Worm (Caenorhabditis elegans) whole organism, young adult: ENCODE measurements around the gene F14F7.7.
A peak's percentile ranks its signal among the peaks of the same experiment; 100 is the strongest.

Source experiments
- F10E7.11 ChIP-seq: sonication (generic microtip); optimal IDR thresholded peaks from 2 replicates; lab custom pipeline; 2017; ENCODE audit warnings: mild to moderate bottlenecking, missing genetic modification characterization, moderate library complexity, missing compliant biosample characterization
- F37B4.10 ChIP-seq: fragments of 200-800 bp; sonication (Bioruptor generic); IDR thresholded peaks from 2 replicates; pipeline ENCODE4 v1.3.6; 2022; ENCODE audit warnings: missing genetic modification characterization, missing compliant biosample characterization
- F49E8.2 ChIP-seq: sonication (generic microtip); optimal IDR thresholded peaks from 3 replicates; lab custom pipeline; 2017; ENCODE audit warnings: missing genetic modification characterization, mild to moderate bottlenecking, missing compliant biosample characterization, antibody characterized with exemption, moderate library complexity; ENCODE audit not compliant: insufficient read depth
- F55B11.4 ChIP-seq: sonication (generic microtip); optimal IDR thresholded peaks from 2 replicates; lab custom pipeline; 2016; ENCODE audit warnings: missing compliant biosample characterization, missing genetic modification characterization, borderline replicate concordance; ENCODE audit not compliant: insufficient read depth
- K12H6.12 ChIP-seq: fragments of 200-800 bp; sonication (Bioruptor generic); optimal IDR thresholded peaks from 2 replicates; lab custom pipeline; 2018; ENCODE audit warnings: mild to moderate bottlenecking, missing genetic modification characterization, missing compliant biosample characterization
- Y67H2A.10 ChIP-seq: fragments of 200-800 bp; sonication (Bioruptor generic); conservative IDR thresholded peaks from 2 replicates; pipeline ENCODE4 v1.3.6; 2022; ENCODE audit warnings: missing genetic modification reagents, missing genetic modification characterization, missing compliant biosample characterization
- Y95B8A.8 ChIP-seq: fragments of 200-800 bp; sonication (Bioruptor generic); IDR thresholded peaks from 2 replicates; pipeline ENCODE4 v1.3.6; 2022; ENCODE audit warnings: missing genetic modification reagents, missing genetic modification characterization, missing compliant biosample characterization
- ZK185.1 ChIP-seq: sonication (generic microtip); optimal IDR thresholded peaks from 2 replicates; lab custom pipeline; 2016; ENCODE audit warnings: mild to moderate bottlenecking, missing genetic modification characterization, missing compliant biosample characterization; ENCODE audit not compliant: poor library complexity, severe bottlenecking
- akir-1 ChIP-seq: fragments of 200-800 bp; sonication (Bioruptor generic); optimal IDR thresholded peaks from 2 replicates; lab custom pipeline; 2018; ENCODE audit warnings: mild to moderate bottlenecking, missing genetic modification characterization, moderate library complexity, missing compliant biosample characterization
- atf-7 ChIP-seq: sonication (generic microtip); optimal IDR thresholded peaks from 2 replicates; lab custom pipeline; 2017; ENCODE audit warnings: mild to moderate bottlenecking, missing genetic modification characterization, missing compliant biosample characterization
- athp-1 ChIP-seq: sonication (generic microtip); optimal IDR thresholded peaks from 2 replicates; lab custom pipeline; 2017; ENCODE audit warnings: mild to moderate bottlenecking, missing genetic modification characterization, missing compliant biosample characterization
- attf-6 ChIP-seq: fragments of 200-800 bp; sonication (Bioruptor generic); IDR thresholded peaks from 2 replicates; pipeline ENCODE4 v1.3.6; 2022; ENCODE audit warnings: missing genetic modification reagents, missing genetic modification characterization, missing compliant biosample characterization
- bed-2 ChIP-seq: fragments of 200-800 bp; sonication (Bioruptor generic); IDR thresholded peaks from 2 replicates; pipeline ENCODE4 v1.3.6; 2022; ENCODE audit warnings: missing genetic modification reagents, missing genetic modification characterization, missing compliant biosample characterization
- ceh-27 ChIP-seq: fragments of 200-800 bp; sonication (Bioruptor generic); optimal IDR thresholded peaks from 2 replicates; lab custom pipeline; 2018; ENCODE audit warnings: mild to moderate bottlenecking, missing genetic modification characterization, moderate library complexity, missing compliant biosample characterization
- ceh-58 ChIP-seq: fragments of 200-800 bp; sonication (Bioruptor generic); IDR thresholded peaks from 2 replicates; pipeline ENCODE4 v1.3.6; 2022; ENCODE audit warnings: missing genetic modification characterization, missing compliant biosample characterization
- ceh-79 ChIP-seq: sonication (generic microtip); optimal IDR thresholded peaks from 2 replicates; lab custom pipeline; 2017; ENCODE audit warnings: mild to moderate bottlenecking, missing genetic modification characterization, missing compliant biosample characterization
- chd-7 ChIP-seq: sonication (generic microtip); optimal IDR thresholded peaks from 2 replicates; lab custom pipeline; 2016; ENCODE audit warnings: mild to moderate bottlenecking, missing genetic modification characterization, moderate library complexity, missing compliant biosample characterization
- die-1 ChIP-seq: sonication (generic microtip); optimal IDR thresholded peaks from 2 replicates; lab custom pipeline; 2016; ENCODE audit warnings: missing genotype, mild to moderate bottlenecking, missing genetic modification characterization, missing compliant biosample characterization
- dox-1 ChIP-seq: fragments of 200-800 bp; sonication (Bioruptor generic); IDR thresholded peaks from 2 replicates; pipeline ENCODE4 v1.3.6; 2022; ENCODE audit warnings: missing genetic modification reagents, missing genetic modification characterization, missing compliant biosample characterization
- egrh-3 ChIP-seq: fragments of 200-800 bp; sonication (Bioruptor generic); IDR thresholded peaks from 2 replicates; pipeline ENCODE4 v1.3.6; 2022; ENCODE audit warnings: missing genetic modification reagents, missing genetic modification characterization, missing compliant biosample characterization
- ekl-4 ChIP-seq: fragments of 200-800 bp; sonication (Bioruptor generic); IDR thresholded peaks from 2 replicates; pipeline ENCODE4 v1.3.6; 2022; ENCODE audit warnings: missing genetic modification reagents, missing genetic modification characterization, missing compliant biosample characterization
- ets-4 ChIP-seq: fragments of 200-800 bp; sonication (Bioruptor generic); optimal IDR thresholded peaks from 2 replicates; lab custom pipeline; 2018; ENCODE audit warnings: mild to moderate bottlenecking, missing genetic modification characterization, missing compliant biosample characterization
- fkh-3 ChIP-seq: sonication (generic microtip); optimal IDR thresholded peaks from 2 replicates; lab custom pipeline; 2016; ENCODE audit warnings: mild to moderate bottlenecking, missing genetic modification characterization, missing compliant biosample characterization
- gei-17 ChIP-seq: fragments of 200-800 bp; sonication (Bioruptor generic); optimal IDR thresholded peaks from 2 replicates; lab custom pipeline; 2018; ENCODE audit warnings: mild to moderate bottlenecking, missing genetic modification characterization, missing compliant biosample characterization
- him-1 ChIP-seq: sonication (generic microtip); optimal IDR thresholded peaks from 2 replicates; lab custom pipeline; 2016; ENCODE audit warnings: missing genotype, missing genetic modification reagents, missing genetic modification characterization, missing compliant biosample characterization
- hlh-12 ChIP-seq: sonication (generic microtip); optimal IDR thresholded peaks from 2 replicates; lab custom pipeline; 2016; ENCODE audit warnings: missing genetic modification characterization, missing compliant biosample characterization
- hmg-1.2 ChIP-seq: fragments of 200-800 bp; sonication (Bioruptor generic); IDR thresholded peaks from 2 replicates; pipeline ENCODE4 v1.3.6; 2022; ENCODE audit warnings: missing genetic modification reagents, missing genetic modification characterization, missing compliant biosample characterization
- hmg-20 ChIP-seq: fragments of 200-800 bp; sonication (Bioruptor generic); IDR thresholded peaks from 2 replicates; pipeline ENCODE4 v1.3.6; 2022; ENCODE audit warnings: missing genetic modification reagents, missing genetic modification characterization, missing compliant biosample characterization
- let-607 ChIP-seq, 2 experiments: fragments of 200-800 bp in 1 of 2; sonication (Bioruptor generic) in 1 of 2; sonication (generic microtip) in 1 of 2; optimal IDR thresholded peaks; 2 replicates each; lab custom pipeline; 2016 to 2018; ENCODE audit warnings: mild to moderate bottlenecking in 2 of 2, missing compliant biosample characterization in 2 of 2, missing genetic modification characterization in 2 of 2, moderate library complexity in 2 of 2, missing genotype in 1 of 2
- madf-10 ChIP-seq: sonication (generic microtip); optimal IDR thresholded peaks from 2 replicates; lab custom pipeline; 2016; ENCODE audit warnings: mild to moderate bottlenecking, missing genetic modification characterization, missing compliant biosample characterization
- mxl-1 ChIP-seq: sonication (generic microtip); optimal IDR thresholded peaks from 2 replicates; lab custom pipeline; 2016; ENCODE audit warnings: missing genetic modification characterization, missing compliant biosample characterization
- nhr-120 ChIP-seq: fragments of 200-800 bp; sonication (Bioruptor generic); IDR thresholded peaks from 2 replicates; pipeline ENCODE4 v1.3.6; 2022; ENCODE audit warnings: missing genetic modification characterization, missing compliant biosample characterization
- nhr-80 ChIP-seq: sonication (generic microtip); optimal IDR thresholded peaks from 2 replicates; lab custom pipeline; 2016; ENCODE audit warnings: missing genetic modification characterization, missing compliant biosample characterization
- rec-8 ChIP-seq, 2 experiments: sonication (generic microtip); optimal IDR thresholded peaks; 2 replicates each; lab custom pipeline; 2016; ENCODE audit warnings: mild to moderate bottlenecking in 2 of 2, missing genetic modification characterization in 2 of 2, missing genetic modification reagents in 2 of 2, missing genotype in 2 of 2, missing biosample characterization in 1 of 2, missing compliant biosample characterization in 1 of 2, moderate library complexity in 1 of 2
- rpc-1 ChIP-seq, 2 experiments: fragments of 150-350 bp in 1 of 2; sonication (generic microtip) in 1 of 2; optimal IDR thresholded peaks; 2 replicates each; lab custom pipeline; 2014 to 2018; ENCODE audit warnings: missing biosample characterization in 1 of 2, missing genetic modification characterization in 1 of 2, missing genetic modification reagents in 1 of 2, missing genotype in 1 of 2
- sdz-38 ChIP-seq: sonication (generic microtip); optimal IDR thresholded peaks from 2 replicates; lab custom pipeline; 2016; ENCODE audit warnings: missing genotype, missing genetic modification characterization, missing compliant biosample characterization
- sea-2 ChIP-seq: fragments of 200-800 bp; sonication (Bioruptor generic); IDR thresholded peaks from 2 replicates; pipeline ENCODE4 v1.3.6; 2022; ENCODE audit warnings: missing genetic modification characterization, missing compliant biosample characterization
- snpc-1.3 ChIP-seq: sonication (generic microtip); optimal IDR thresholded peaks from 2 replicates; lab custom pipeline; 2017; ENCODE audit warnings: missing genetic modification characterization, mild to moderate bottlenecking, missing compliant biosample characterization, antibody characterized with exemption, moderate library complexity, missing genotype, missing genetic modification reagents; ENCODE audit not compliant: insufficient read depth
- somi-1 ChIP-seq: fragments of 200-800 bp; sonication (Bioruptor generic); optimal IDR thresholded peaks from 2 replicates; lab custom pipeline; 2018; ENCODE audit warnings: mild to moderate bottlenecking, missing genetic modification characterization, missing compliant biosample characterization
- sptf-2 ChIP-seq: fragments of 200-800 bp; sonication (Bioruptor generic); optimal IDR thresholded peaks from 2 replicates; lab custom pipeline; 2018; ENCODE audit warnings: mild to moderate bottlenecking, missing genetic modification characterization, missing compliant biosample characterization
- tbp1 ChIP-seq: fragments of 200-800 bp; sonication (Bioruptor generic); optimal IDR thresholded peaks from 2 replicates; lab custom pipeline; 2018; ENCODE audit warnings: mild to moderate bottlenecking, missing genetic modification characterization, missing compliant biosample characterization
- xnd-1 ChIP-seq: sonication (generic microtip); optimal IDR thresholded peaks from 2 replicates; lab custom pipeline; 2016; ENCODE audit warnings: missing genotype, missing genetic modification reagents, missing genetic modification characterization, missing compliant biosample characterization
- zim-3 ChIP-seq: sonication (generic microtip); optimal IDR thresholded peaks from 2 replicates; lab custom pipeline; 2017; ENCODE audit warnings: mild to moderate bottlenecking, missing genetic modification characterization, moderate library complexity, missing compliant biosample characterization
- ztf-25 ChIP-seq: fragments of 200-800 bp; sonication (Bioruptor generic); IDR thresholded peaks from 2 replicates; pipeline ENCODE4 v1.3.6; 2022; ENCODE audit warnings: missing genetic modification reagents, missing genetic modification characterization, missing compliant biosample characterization
- ztf-28 ChIP-seq: fragments of 200-800 bp; sonication (Bioruptor generic); IDR thresholded peaks from 2 replicates; pipeline ENCODE4 v1.3.6; 2022; ENCODE audit warnings: missing genetic modification reagents, missing genetic modification characterization, missing compliant biosample characterization

Gene F14F7.7

ce11 chrIII:13066828-13067227 is 36.1 kb downstream of the F14F7.7 start (continued):
- TF ChIP-seq ztf-28 (no peak), K12H6.12 (tag; lab: Kevin White, UChicago) (no peak), him-1 (tag; lab: Kevin White, UChicago) (no peak), gei-17 (GFP tag; lab: Kevin White, UChicago) (no peak), ceh-27 (GFP tag; lab: Kevin White, UChicago) (no peak), F55B11.4 (tag; lab: Kevin White, UChicago) (no peak), ekl-4 (GFP tag; lab: Robert Waterston, UW) (peak; percentile 40; the same call in 1 of the 2 replicates), egrh-3 (no peak), somi-1 (no peak), nhr-80 (tag; lab: Kevin White, UChicago) (peak; percentile 90), athp-1 (tag; lab: Kevin White, UChicago) (no peak), rec-8 (tag; optimal IDR thresholded peaks at IDR 0.05; lab: Kevin White, UChicago) (no peak), ceh-58 (GFP tag; lab: Robert Waterston, UW) (no peak), zim-3 (tag; lab: Kevin White, UChicago) (no peak), F37B4.10 (no peak), let-607 (tag; optimal IDR thresholded peaks at IDR 0.05; lab: Kevin White, UChicago) (peak; percentile 35 to 56)

- TF ChIP-seq Y95B8A.8 (GFP tag; lab: Robert Waterston, UW) (no peak), tbp1 (peak; percentile 44), ceh-79 (no peak), mxl-1 (no peak), ets-4 (peak; percentile 53), rpc-1 (optimal IDR thresholded peaks at IDR 0.05; lab: Kevin White, UChicago) (no peak), rpc-1 (tag; optimal IDR thresholded peaks at IDR 0.05; lab: Kevin White, UChicago) (no peak), bed-2 (GFP tag; lab: Robert Waterston, UW) (peak; percentile 12; the same call in 1 of the 2 replicates), rec-8 (tag; optimal IDR thresholded peaks at IDR 0.05; lab: Kevin White, UChicago) (no peak), hmg-1.2 (GFP tag; lab: Robert Waterston, UW) (peak; percentile 72), snpc-1.3 (tag; lab: Kevin White, UChicago) (peak; percentile 3), sptf-2 (GFP tag; lab: Kevin White, UChicago) (no peak), sdz-38 (tag; lab: Kevin White, UChicago) (no peak), xnd-1 (tag; lab: Kevin White, UChicago) (no peak), sea-2 (GFP tag; lab: Robert Waterston, UW) (no peak), ZK185.1 (tag; lab: Kevin White, UChicago) (peak; percentile 36), F55B11.4 (tag; lab: Kevin White, UChicago) (no peak), akir-1 (peak; percentile 67), atf-7 (no peak), dox-1 (GFP tag; lab: Robert Waterston, UW) (peak; percentile 66), ztf-25 (GFP tag; lab: Robert Waterston, UW) (no peak), fkh-3 (tag; lab: Kevin White, UChicago) (no peak), die-1 (no peak), Y67H2A.10 (GFP tag; lab: Robert Waterston, UW) (no peak), hmg-20 (GFP tag; lab: Robert Waterston, UW) (no peak), nhr-120 (GFP tag; lab: Robert Waterston, UW) (no peak), F49E8.2 (tag; lab: Kevin White, UChicago) (no peak), F10E7.11 (tag; lab: Kevin White, UChicago) (no peak), madf-10 (tag; lab: Kevin White, UChicago) (peak; percentile 81), chd-7 (peak; percentile 47), attf-6 (no peak), hlh-12 (tag; lab: Kevin White, UChicago) (no peak)
Observed at ce11 chrIII:13067884-13068767, 37.4 kb downstream of the F14F7.7 start.
